Worm (Caenorhabditis elegans): ENCODE results near the gene K07H8.7.

The K07H8.7 gene

DNA sequence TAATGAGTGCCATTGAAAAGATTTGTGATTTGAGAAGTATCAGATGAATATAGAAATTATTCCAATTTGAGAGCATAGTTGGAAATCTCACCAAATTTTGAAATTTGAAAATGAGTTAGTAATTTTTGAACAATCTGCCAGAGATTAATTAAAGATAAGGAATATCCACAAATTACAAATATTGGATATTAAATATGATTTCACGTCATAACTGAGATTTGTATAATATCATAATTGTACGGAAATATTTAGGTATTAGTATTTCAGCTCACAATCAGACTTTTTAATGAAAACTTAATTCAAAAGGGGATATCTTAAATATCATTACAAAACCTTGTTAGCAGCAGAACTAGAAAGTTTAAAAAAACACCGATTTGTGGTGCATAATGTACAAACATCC is at the start of gene K07H8.7:
Gene K07H8.7 (minus strand): TSS at position 101 of the 400 bp plus-strand sequence.
- TF ChIP-seq sox-2 (GFP tag; IDR thresholded peaks at IDR 0.05), result no peak
- no peak for TF ChIP-seq ceh-31 (tag; optimal IDR thresholded peaks at IDR 0.05)
- TF ChIP-seq C08G9.2 (tag; optimal IDR thresholded peaks at IDR 0.05), result no peak
- no peak for TF ChIP-seq rnt-1 (tag; optimal IDR thresholded peaks at IDR 0.05)
- TF ChIP-seq sox-4 (tag; optimal IDR thresholded peaks at IDR 0.05), result no peak
- TF ChIP-seq nfya-1 (tag; optimal IDR thresholded peaks at IDR 0.05), result no peak
- no peak for TF ChIP-seq fax-1 (tag; optimal IDR thresholded peaks at IDR 0.05)
- TF ChIP-seq ahr-1 (tag; optimal IDR thresholded peaks at IDR 0.05), result no peak
- TF ChIP-seq unc-42 (tag; optimal IDR thresholded peaks at IDR 0.05), result no peak
- no peak for TF ChIP-seq unc-55 (GFP tag; optimal IDR thresholded peaks at IDR 0.05)
- no peak for TF ChIP-seq hlh-30 (tag; optimal IDR thresholded peaks at IDR 0.05; ENCODE audit: insufficient read depth)
- no peak for TF ChIP-seq pros-1 (tag; optimal IDR thresholded peaks at IDR 0.05)
- TF ChIP-seq ceh-9 (tag; optimal IDR thresholded peaks at IDR 0.05), result no peak
- no peak for TF ChIP-seq ttx-3 (tag; optimal IDR thresholded peaks at IDR 0.05)

DNA sequence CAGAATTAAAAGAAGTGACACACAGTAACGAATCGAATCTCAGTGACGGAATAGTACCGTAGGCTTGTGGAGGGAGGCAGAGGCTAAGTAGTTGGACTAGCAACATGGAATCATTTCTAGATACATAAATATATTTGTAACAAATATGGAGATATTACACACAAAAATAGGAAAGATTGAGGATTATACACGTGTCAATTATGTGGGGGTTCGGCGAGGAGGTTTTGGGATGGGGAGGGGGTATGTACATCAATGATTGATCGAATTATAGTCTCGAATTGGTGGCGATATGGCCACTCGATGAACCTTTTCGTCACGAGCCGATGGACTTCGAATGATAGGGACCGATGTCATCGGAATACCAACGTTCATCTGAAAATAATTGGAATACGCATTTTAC is 47.6 kb upstream of the K07H8.7 start:
- TF ChIP-seq ceh-2 (tag; optimal IDR thresholded peaks at IDR 0.05) (no peak), ztf-16 (tag; optimal IDR thresholded peaks at IDR 0.05) (no peak), unc-3 (GFP tag; conservative IDR thresholded peaks at IDR 0.05) (no peak), unc-3 (tag; optimal IDR thresholded peaks at IDR 0.05) (no peak), pqm-1 (tag; optimal IDR thresholded peaks at IDR 0.05) (no peak), fax-1 (tag; optimal IDR thresholded peaks at IDR 0.05) (no peak), C38D4.7 (GFP tag; optimal IDR thresholded peaks at IDR 0.05) (no peak), tbx-7 (tag; optimal IDR thresholded peaks at IDR 0.05) (no peak), ceh-24 (tag; optimal IDR thresholded peaks at IDR 0.05) (no peak), K02D7.2 (tag; optimal IDR thresholded peaks at IDR 0.05) (no peak), lim-6 (tag; optimal IDR thresholded peaks at IDR 0.05) (no peak), ceh-30 (tag; optimal IDR thresholded peaks at IDR 0.05) (no peak), ama-1 (optimal IDR thresholded peaks at IDR 0.05) (no peak), syd-9 (tag; optimal IDR thresholded peaks at IDR 0.05) (no peak), fkh-10 (GFP tag; optimal IDR thresholded peaks at IDR 0.05) (no peak)

- TF ChIP-seq ceh-45 (GFP tag; IDR thresholded peaks at IDR 0.05) (no peak), fax-1 (tag; optimal IDR thresholded peaks at IDR 0.05) (no peak)
These were observed 43.9 kb upstream of the K07H8.7 start, which contains the start of gene vha-5 for ce11 chrIV:8303668-8304067. Gene vha-5 (plus strand): TSS chrIV:8303968.

DNA sequence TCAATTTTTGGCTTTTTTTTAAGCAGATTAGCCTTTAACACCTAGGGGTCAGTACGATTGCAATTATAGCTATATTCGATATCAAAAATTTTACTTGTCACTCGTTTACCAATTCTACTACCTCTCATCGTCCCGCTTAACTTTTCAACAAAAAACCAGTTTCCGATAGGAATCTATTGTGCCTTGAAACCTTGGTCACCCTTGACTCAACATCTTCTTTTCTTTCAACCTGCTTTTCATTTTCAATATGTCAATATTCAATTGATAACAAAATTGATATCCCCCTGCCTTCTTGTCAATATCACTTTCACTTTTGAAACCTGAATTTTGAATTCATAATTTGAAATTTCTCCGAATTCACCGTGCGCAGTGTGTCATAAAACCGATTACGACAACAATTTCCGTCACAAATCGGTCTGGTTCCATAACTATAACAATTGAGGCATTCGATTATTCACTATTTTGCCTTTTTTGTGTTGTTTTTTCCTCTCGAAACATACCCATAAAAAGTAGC is 42.9 kb upstream of the K07H8.7 start:
- TF ChIP-seq ceh-22 (tag; optimal IDR thresholded peaks at IDR 0.05) (no peak), sdc-2 (tag; optimal IDR thresholded peaks at IDR 0.05) (no peak), ceh-14 (tag; optimal IDR thresholded peaks at IDR 0.05) (no peak), pha-2 (tag; optimal IDR thresholded peaks at IDR 0.05) (no peak), ceh-9 (tag; optimal IDR thresholded peaks at IDR 0.05) (no peak), hlh-6 (tag; optimal IDR thresholded peaks at IDR 0.05) (no peak), rnt-1 (tag; optimal IDR thresholded peaks at IDR 0.05) (no peak), lin-11 (tag; optimal IDR thresholded peaks at IDR 0.05) (no peak), K09A11.1 (tag; optimal IDR thresholded peaks at IDR 0.05; ENCODE audit: insufficient read depth) (no peak), fax-1 (tag; optimal IDR thresholded peaks at IDR 0.05) (no peak), ref-2 (tag; optimal IDR thresholded peaks at IDR 0.05) (no peak), ceh-30 (tag; optimal IDR thresholded peaks at IDR 0.05) (no peak), pqm-1 (tag; optimal IDR thresholded peaks at IDR 0.05) (no peak), unc-3 (GFP tag; conservative IDR thresholded peaks at IDR 0.05) (no peak), unc-3 (tag; optimal IDR thresholded peaks at IDR 0.05) (no peak), F13H6.1 (tag; optimal IDR thresholded peaks at IDR 0.05) (no peak), hlh-13 (GFP tag; optimal IDR thresholded peaks at IDR 0.05) (no peak), ceh-2 (tag; optimal IDR thresholded peaks at IDR 0.05) (no peak), dmd-4 (tag; optimal IDR thresholded peaks at IDR 0.05; ENCODE audit: borderline replicate concordance) (no peak), ceh-31 (tag; optimal IDR thresholded peaks at IDR 0.05) (no peak), nhr-11 (tag; optimal IDR thresholded peaks at IDR 0.05) (no peak)

Data from whole organism, late embryonic.